Worm (Caenorhabditis elegans): Measurements from ENCODE around the gene egg-1.

The egg-1 gene

ce11 chrIII:5722550-5722949 lies 5.4 kb upstream of the egg-1 start, which contains the start of gene wrm-1:
TSS of gene wrm-1 (plus strand) at chrIII:5722850.
- TF ChIP-seq mef-2 (tag; optimal IDR thresholded peaks at IDR 0.05): no peak
- TF ChIP-seq efl-3 (GFP tag; optimal IDR thresholded peaks at IDR 0.05): no peak
- TF ChIP-seq lin-39 (tag; optimal IDR thresholded peaks at IDR 0.05): no peak
- TF ChIP-seq fkh-10 (GFP tag; optimal IDR thresholded peaks at IDR 0.05): no peak
- no peak for TF ChIP-seq hlh-17 (GFP tag; optimal IDR thresholded peaks at IDR 0.05; ENCODE audit: borderline replicate concordance)
- no peak for TF ChIP-seq hlh-4 (tag; optimal IDR thresholded peaks at IDR 0.05)
- TF ChIP-seq hpl-2 (GFP tag; optimal IDR thresholded peaks at IDR 0.05): no peak
- TF ChIP-seq efl-1 (optimal IDR thresholded peaks at IDR 0.05): no peak
- no peak for TF ChIP-seq efl-1 (GFP tag; optimal IDR thresholded peaks at IDR 0.05 in 1 of 2)
- TF ChIP-seq aly-2 (tag; optimal IDR thresholded peaks at IDR 0.05): no peak
- no peak for TF ChIP-seq jun-1 (tag; optimal IDR thresholded peaks at IDR 0.05)
- no peak for TF ChIP-seq fos-1 (tag; optimal IDR thresholded peaks at IDR 0.05)

ce11 chrIII:5729367-5729766 lies 1.4 kb downstream of the egg-1 start:
- TF ChIP-seq unc-86 (tag; optimal IDR thresholded peaks at IDR 0.05) (no peak), lin-35 (GFP tag; optimal IDR thresholded peaks at IDR 0.05) (no peak), alr-1 (tag; optimal IDR thresholded peaks at IDR 0.05; ENCODE audit: borderline replicate concordance) (no peak), ztf-4 (tag; optimal IDR thresholded peaks at IDR 0.05) (no peak), fkh-8 (tag; optimal IDR thresholded peaks at IDR 0.05) (no peak)

- TF ChIP-seq xbp-1 (tag; optimal IDR thresholded peaks at IDR 0.05) (no peak), unc-86 (tag; optimal IDR thresholded peaks at IDR 0.05) (no peak), irx-1 (tag; optimal IDR thresholded peaks at IDR 0.05) (no peak), nhr-19 (GFP tag; conservative IDR thresholded peaks at IDR 0.05) (no peak), fkh-4 (tag; optimal IDR thresholded peaks at IDR 0.05; ENCODE audit: borderline replicate concordance) (no peak), snpc-4 (tag; optimal IDR thresholded peaks at IDR 0.05) (no peak), F16B12.6 (tag; optimal IDR thresholded peaks at IDR 0.05) (no peak), nhr-20 (tag; optimal IDR thresholded peaks at IDR 0.05) (no peak), aha-1 (tag; optimal IDR thresholded peaks at IDR 0.05) (no peak), lin-13 (GFP tag; optimal IDR thresholded peaks at IDR 0.05) (no peak), fkh-10 (GFP tag; optimal IDR thresholded peaks at IDR 0.05) (no peak), mep-1 (tag; optimal IDR thresholded peaks at IDR 0.05) (no peak), hpl-2 (GFP tag; optimal IDR thresholded peaks at IDR 0.05) (no peak), grh-1 (GFP tag; IDR thresholded peaks at IDR 0.05) (no peak), skn-1 (tag; optimal IDR thresholded peaks at IDR 0.05) (no peak), nhr-11 (tag; optimal IDR thresholded peaks at IDR 0.05) (no peak), nhr-47 (tag; optimal IDR thresholded peaks at IDR 0.05) (no peak)
Measured at ce11 chrIII:5730041-5730440, 2.1 kb downstream of the egg-1 start.

ce11 chrIII:5730980-5731636 lies 3.1 kb downstream of the egg-1 start, which contains the start of the genes B0244.9 and B0244.7:
TSS of gene B0244.9 (minus strand) at chrIII:5731030.
TSS of gene B0244.7 (plus strand) at chrIII:5731501.
- TF ChIP-seq dsc-1 (tag; optimal IDR thresholded peaks at IDR 0.05) (no peak), efl-1 (optimal IDR thresholded peaks at IDR 0.05) (no peak), efl-1 (GFP tag; optimal IDR thresholded peaks at IDR 0.05 in 1 of 2) (peak in 1 of 2 experiments; percentile 20), hlh-17 (GFP tag; optimal IDR thresholded peaks at IDR 0.05; ENCODE audit: borderline replicate concordance) (no peak), lir-3 (tag; optimal IDR thresholded peaks at IDR 0.05; ENCODE audit: poor library complexity) (no peak), dpl-1 (GFP tag; optimal IDR thresholded peaks at IDR 0.05) (no peak), elt-2 (tag; optimal IDR thresholded peaks at IDR 0.05) (peak; percentile 43)

ce11 chrIII:5732925-5733324 lies 4.9 kb downstream of the egg-1 start, which contains the start of gene B0244.17:
TSS of gene B0244.17 (plus strand) at chrIII:5733225.
- TF ChIP-seq elt-3 (tag; optimal IDR thresholded peaks at IDR 0.05) (no peak), fkh-4 (tag; optimal IDR thresholded peaks at IDR 0.05; ENCODE audit: borderline replicate concordance) (no peak), aha-1 (tag; optimal IDR thresholded peaks at IDR 0.05) (no peak), fkh-10 (GFP tag; optimal IDR thresholded peaks at IDR 0.05) (no peak), vab-15 (tag; optimal IDR thresholded peaks at IDR 0.05) (no peak), unc-130 (tag; optimal IDR thresholded peaks at IDR 0.05) (no peak), sptf-1 (tag; optimal IDR thresholded peaks at IDR 0.05) (no peak), nhr-19 (GFP tag; conservative IDR thresholded peaks at IDR 0.05) (no peak), snu-23 (GFP tag; optimal IDR thresholded peaks at IDR 0.05) (no peak), ama-1 (optimal IDR thresholded peaks at IDR 0.05) (no peak), nhr-71 (tag; optimal IDR thresholded peaks at IDR 0.05) (no peak), nhr-76 (tag; optimal IDR thresholded peaks at IDR 0.05) (no peak), nhr-28 (tag; optimal IDR thresholded peaks at IDR 0.05) (no peak), lsy-2 (tag; optimal IDR thresholded peaks at IDR 0.05) (no peak), zag-1 (tag; optimal IDR thresholded peaks at IDR 0.05) (no peak), lin-15B (tag; optimal IDR thresholded peaks at IDR 0.05) (no peak)

All from whole organism, L1 larva.